Fruit fly (Drosophila melanogaster) S2 (cell line): ENCODE measurements around the gene CG45122.
A peak's percentile ranks its signal among the peaks of the same experiment; 100 is the strongest.

Source experiments
- CG8478 ChIP-seq: fragments of >200 bp; optimal IDR thresholded peaks from 2 replicates; lab custom pipeline; 2018
- CTCF ChIP-seq, 2 experiments: fragments of >200 bp; optimal IDR thresholded peaks; 2 replicates each; lab custom pipeline; 2018

CG45122 gene

dm6 chr3R:13088395-13088794 is 44.4 kb downstream of the CG45122 start, which contains the start of gene timeout:
Gene timeout (plus strand): TSS chr3R:13088651.
- TF ChIP-seq CTCF (optimal IDR thresholded peaks at IDR 0.05; lab: Kevin White, UChicago) (peak in 1 of 2 experiments; percentile 55), CG8478 (no peak)

dm6 chr3R:13088942-13089341 is 45.0 kb downstream of the CG45122 start, which contains the start of gene CG34308:
Gene CG34308 (plus strand): TSS chr3R:13089242.
- TF ChIP-seq CTCF (optimal IDR thresholded peaks at IDR 0.05; lab: Kevin White, UChicago): no peak
- no peak for TF ChIP-seq CG8478

- TF ChIP-seq CTCF (optimal IDR thresholded peaks at IDR 0.05; lab: Kevin White, UChicago): no peak
- no peak for TF ChIP-seq CG8478
These were observed 47.7 kb downstream of the CG45122 start for dm6 chr3R:13091666-13092065.
